Worm (Caenorhabditis elegans): ENCODE results near the gene clec-168.

DNA sequence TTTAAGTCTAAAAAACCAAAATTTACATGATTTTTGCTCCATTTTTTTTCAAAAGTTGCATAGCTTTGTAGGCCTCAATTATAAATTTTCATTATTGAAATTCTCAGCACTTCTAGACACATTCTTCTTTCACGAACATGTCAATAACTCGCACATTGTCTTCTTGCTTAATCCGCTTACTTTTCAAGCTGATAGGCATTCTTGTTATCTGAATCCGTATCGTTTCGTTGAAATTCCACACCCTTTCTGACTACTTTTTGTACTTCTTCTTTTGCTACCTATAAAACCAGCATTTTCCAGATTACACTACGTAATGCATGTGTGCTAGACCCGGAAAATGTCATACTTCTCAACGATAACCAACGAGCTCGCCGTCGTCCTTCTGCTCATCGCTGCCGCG, 40.5 kb upstream of the clec-168 start, which contains the start of gene W09G12.9:
- TF ChIP-seq lin-35 (GFP tag; optimal IDR thresholded peaks at IDR 0.05) (no peak), ceh-100 (GFP tag; IDR thresholded peaks at IDR 0.05) (no peak), unc-130 (GFP tag; optimal IDR thresholded peaks at IDR 0.05) (no peak), ZK185.1 (tag; optimal IDR thresholded peaks at IDR 0.05; ENCODE audit: poor library complexity, severe bottlenecking) (no peak), dpl-1 (GFP tag; optimal IDR thresholded peaks at IDR 0.05) (no peak), ama-1 (optimal IDR thresholded peaks at IDR 0.05) (no peak), ama-1 (GFP tag; optimal IDR thresholded peaks at IDR 0.05) (no peak), rpc-1 (optimal IDR thresholded peaks at IDR 0.05) (no peak), rpc-1 (tag; optimal IDR thresholded peaks at IDR 0.05) (no peak), egl-18 (GFP tag; IDR thresholded peaks at IDR 0.05) (no peak), madf-8 (GFP tag; conservative IDR thresholded peaks at IDR 0.05) (no peak), ztf-3 (GFP tag; optimal IDR thresholded peaks at IDR 0.05) (no peak), snpc-4 (GFP tag; optimal IDR thresholded peaks at IDR 0.05) (no peak), snpc-4 (tag; optimal IDR thresholded peaks at IDR 0.05) (no peak), aptf-3 (GFP tag; IDR thresholded peaks at IDR 0.05) (no peak), mes-4 (tag; optimal IDR thresholded peaks at IDR 0.05) (no peak)

Data from whole organism, young adult.